Fruit fly (Drosophila melanogaster) whole organism, embryonic: ENCODE data around the gene cert.

ENCODE experiments used
- Ada2b ChIP-seq: fragments of 200-800 bp; sonication (Bioruptor generic); IDR thresholded peaks from 2 replicates; pipeline ENCODE4 v1.3.6; 2022; ENCODE audit warnings: missing biosample characterization, missing genetic modification characterization
- Asciz ChIP-seq: fragments of 200-800 bp; sonication (Bioruptor generic); optimal IDR thresholded peaks from 2 replicates; lab custom pipeline; 2017; ENCODE audit warnings: missing biosample characterization, mild to moderate bottlenecking, missing genetic modification characterization, missing genetic modification reagents
- Bteb2 ChIP-seq: fragments of 200-800 bp; sonication (Bioruptor generic); optimal IDR thresholded peaks from 2 replicates; lab custom pipeline; 2016; ENCODE audit warnings: missing biosample characterization, missing genetic modification characterization
- CG11560 ChIP-seq: fragments of 200-800 bp; sonication (Bioruptor generic); IDR thresholded peaks from 3 replicates; pipeline ENCODE4 v1.3.6; 2022; ENCODE audit warnings: missing biosample characterization, missing genetic modification characterization
- CG1233 ChIP-seq: fragments of 200-800 bp; sonication (Bioruptor generic); optimal IDR thresholded peaks from 4 replicates; lab custom pipeline; 2018; ENCODE audit warnings: missing biosample characterization, mild to moderate bottlenecking, missing genetic modification characterization
- CG12744 ChIP-seq: fragments of 200-800 bp; sonication (Bioruptor generic); optimal IDR thresholded peaks from 2 replicates; lab custom pipeline; 2016; ENCODE audit warnings: missing biosample characterization, missing genetic modification characterization
- CG13424 ChIP-seq: fragments of 200-800 bp; sonication (Bioruptor generic); optimal IDR thresholded peaks from 2 replicates; lab custom pipeline; 2019; ENCODE audit warnings: missing biosample characterization, mild to moderate bottlenecking, missing genetic modification characterization, moderate library complexity
- CG13775 ChIP-seq: fragments of 200-800 bp; sonication (Bioruptor generic); optimal IDR thresholded peaks from 3 replicates; lab custom pipeline; 2017; ENCODE audit warnings: missing biosample characterization, mild to moderate bottlenecking, missing genetic modification characterization
- CG14014 ChIP-seq: fragments of 200-800 bp; sonication (Bioruptor generic); IDR thresholded peaks from 2 replicates; pipeline ENCODE4 v1.3.6; 2022; ENCODE audit warnings: missing biosample characterization, missing genetic modification characterization
- CG15514 ChIP-seq: fragments of 200-800 bp; sonication (Bioruptor generic); optimal IDR thresholded peaks from 3 replicates; lab custom pipeline; 2017; ENCODE audit warnings: missing biosample characterization, missing genetic modification characterization, mild to moderate bottlenecking, moderate library complexity, missing genetic modification reagents
- CG16779 ChIP-seq: fragments of 200-800 bp; sonication (Bioruptor generic); IDR thresholded peaks from 2 replicates; pipeline ENCODE4 v1.3.6; 2022; ENCODE audit warnings: missing biosample characterization, missing genetic modification characterization
- CG16813 ChIP-seq: fragments of 200-800 bp; sonication (Bioruptor generic); IDR thresholded peaks from 3 replicates; pipeline ENCODE4 v1.3.6; 2022; ENCODE audit warnings: missing biosample characterization, missing genetic modification characterization; ENCODE audit not compliant: partially characterized antibody
- CG17361 ChIP-seq: fragments of 200-800 bp; sonication (Bioruptor generic); IDR thresholded peaks from 3 replicates; pipeline ENCODE4 v1.3.6; 2022; ENCODE audit warnings: missing biosample characterization, missing genetic modification characterization
- CG3281 ChIP-seq: fragments of 200-800 bp; sonication (Bioruptor generic); optimal IDR thresholded peaks from 3 replicates; lab custom pipeline; 2017; ENCODE audit warnings: missing biosample characterization, mild to moderate bottlenecking, missing genetic modification characterization
- CG6175 ChIP-seq: fragments of 200-800 bp; sonication (Bioruptor generic); IDR thresholded peaks from 3 replicates; pipeline ENCODE4 v1.3.6; 2022; ENCODE audit warnings: missing biosample characterization, missing genetic modification characterization
- Camta ChIP-seq: fragments of 200-800 bp; sonication (Bioruptor generic); optimal IDR thresholded peaks from 2 replicates; lab custom pipeline; 2016; ENCODE audit warnings: missing biosample characterization, missing genetic modification characterization
- CoRest ChIP-seq: fragments of 200-800 bp; sonication (Bioruptor generic); optimal IDR thresholded peaks from 3 replicates; lab custom pipeline; 2018; ENCODE audit warnings: missing biosample characterization, mild to moderate bottlenecking, missing genetic modification characterization, moderate library complexity
- Deaf1 ChIP-seq: fragments of 200-800 bp; optimal IDR thresholded peaks from 3 replicates; lab custom pipeline; 2019; ENCODE audit warnings: missing biosample characterization, mild to moderate bottlenecking, missing genetic modification characterization, moderate library complexity
- Dfd ChIP-seq, 2 experiments: fragments of >200 bp; optimal IDR thresholded peaks; 2 replicates each; lab custom pipeline; 2017; ENCODE audit warnings: missing biosample characterization in 2 of 2, missing genetic modification characterization in 2 of 2
- Dip2 ChIP-seq: fragments of 200-800 bp; sonication (Bioruptor generic); IDR thresholded peaks from 2 replicates; pipeline ENCODE4 v1.3.6; 2022; ENCODE audit warnings: missing biosample characterization, missing genetic modification characterization
- Elba2 ChIP-seq: fragments of 200-800 bp; sonication (Bioruptor generic); optimal IDR thresholded peaks from 3 replicates; lab custom pipeline; 2016; ENCODE audit warnings: missing biosample characterization, missing genetic modification characterization
- Gsc ChIP-seq: fragments of 200-800 bp; sonication (Bioruptor generic); IDR thresholded peaks from 2 replicates; pipeline ENCODE4 v1.3.6; 2022; ENCODE audit warnings: missing biosample characterization, missing genetic modification characterization
- Hr3 ChIP-seq: fragments of 200-800 bp; sonication (Bioruptor generic); optimal IDR thresholded peaks from 3 replicates; lab custom pipeline; 2016; ENCODE audit warnings: missing biosample characterization, missing genetic modification characterization
- NC2β ChIP-seq: fragments of 200-800 bp; sonication (Bioruptor generic); optimal IDR thresholded peaks from 2 replicates; lab custom pipeline; 2016; ENCODE audit warnings: missing biosample characterization, missing genetic modification characterization
- Neu2 ChIP-seq: fragments of 200-800 bp; sonication (Bioruptor generic); optimal IDR thresholded peaks from 3 replicates; lab custom pipeline; 2016; ENCODE audit warnings: missing biosample characterization, missing genetic modification characterization, borderline replicate concordance
- Pdp1 ChIP-seq, 2 experiments: fragments of 200-800 bp; sonication (Bioruptor generic); optimal IDR thresholded peaks; 3 replicates each; lab custom pipeline; 2016; ENCODE audit warnings: missing biosample characterization in 2 of 2, missing genetic modification characterization in 2 of 2, mild to moderate bottlenecking in 1 of 2, moderate library complexity in 1 of 2
- Six4 ChIP-seq: fragments of 200-800 bp; sonication (Bioruptor generic); optimal IDR thresholded peaks from 2 replicates; lab custom pipeline; 2016; ENCODE audit warnings: missing biosample characterization, missing genetic modification characterization
- Ssrp ChIP-seq: fragments of 200-800 bp; sonication (Bioruptor generic); optimal IDR thresholded peaks from 2 replicates; lab custom pipeline; 2018; ENCODE audit warnings: missing biosample characterization, mild to moderate bottlenecking, missing genetic modification characterization, moderate library complexity
- Trl ChIP-seq, 3 experiments: fragments of >200 bp in 2 of 3; fragments of 200-800 bp in 1 of 3; sonication (Bioruptor generic) in 1 of 3; optimal IDR thresholded peaks; 2 replicates in 1 of 3; 3 replicates in 2 of 3; lab custom pipeline; 2016 to 2017; ENCODE audit warnings: missing biosample characterization in 1 of 3, missing genetic modification characterization in 1 of 3
- chinmo ChIP-seq: fragments of 200-800 bp; sonication (Bioruptor generic); IDR thresholded peaks from 4 replicates; pipeline ENCODE4 v1.3.6; 2022; ENCODE audit warnings: missing biosample characterization, missing genetic modification characterization; ENCODE audit not compliant: partially characterized antibody
- chm ChIP-seq: fragments of 200-800 bp; sonication (Bioruptor generic); IDR thresholded peaks from 2 replicates; pipeline ENCODE4 v1.3.6; 2022; ENCODE audit warnings: missing biosample characterization, missing genetic modification characterization
- corto ChIP-seq: fragments of 200-800 bp; sonication (Bioruptor generic); optimal IDR thresholded peaks from 2 replicates; lab custom pipeline; 2016; ENCODE audit warnings: missing biosample characterization, mild to moderate bottlenecking, missing genetic modification characterization, moderate library complexity
- cwo ChIP-seq: fragments of 200-800 bp; sonication (Bioruptor generic); optimal IDR thresholded peaks from 3 replicates; lab custom pipeline; 2017; ENCODE audit warnings: missing biosample characterization, missing genetic modification characterization, mild to moderate bottlenecking, moderate library complexity, missing genetic modification reagents
- dmrt11E ChIP-seq: fragments of 200-800 bp; sonication (Bioruptor generic); optimal IDR thresholded peaks from 3 replicates; lab custom pipeline; 2018; ENCODE audit warnings: missing biosample characterization, mild to moderate bottlenecking, missing genetic modification characterization, moderate library complexity
- gt ChIP-seq: fragments of 200-800 bp; sonication (Bioruptor generic); IDR thresholded peaks from 2 replicates; pipeline ENCODE4 v1.3.6; 2022; ENCODE audit warnings: missing biosample characterization, missing genetic modification characterization
- ind ChIP-seq: fragments of 200-800 bp; sonication (Bioruptor generic); optimal IDR thresholded peaks from 3 replicates; lab custom pipeline; 2016; ENCODE audit warnings: missing biosample characterization, missing genetic modification characterization
- maf-S ChIP-seq: fragments of 200-800 bp; sonication (Bioruptor generic); optimal IDR thresholded peaks from 2 replicates; lab custom pipeline; 2016; ENCODE audit warnings: missing biosample characterization, missing genetic modification characterization
- mld ChIP-seq: fragments of 200-800 bp; sonication (Bioruptor generic); IDR thresholded peaks from 3 replicates; pipeline ENCODE4 v1.3.6; 2022; ENCODE audit warnings: missing biosample characterization, missing genetic modification characterization; ENCODE audit not compliant: partially characterized antibody
- nom ChIP-seq: fragments of 200-800 bp; sonication (Bioruptor generic); optimal IDR thresholded peaks from 2 replicates; lab custom pipeline; 2017; ENCODE audit warnings: missing biosample characterization, missing genetic modification characterization, mild to moderate bottlenecking, moderate library complexity, missing genetic modification reagents
- sisA ChIP-seq: fragments of 200-800 bp; sonication (Bioruptor generic); IDR thresholded peaks from 2 replicates; pipeline ENCODE4 v1.3.6; 2022; ENCODE audit warnings: missing biosample characterization, missing genetic modification characterization
- sug ChIP-seq: fragments of 200-800 bp; optimal IDR thresholded peaks from 2 replicates; lab custom pipeline; 2019; ENCODE audit warnings: missing biosample characterization, mild to moderate bottlenecking, missing genetic modification characterization, moderate library complexity
- tin ChIP-seq: fragments of 200-800 bp; sonication (Bioruptor generic); optimal IDR thresholded peaks from 3 replicates; lab custom pipeline; 2016; ENCODE audit warnings: missing biosample characterization, missing genetic modification characterization
- tll ChIP-seq, 2 experiments: fragments of 200-800 bp in 1 of 2; fragments of >200 bp in 1 of 2; sonication (Bioruptor generic) in 1 of 2; optimal IDR thresholded peaks; 2 replicates each; lab custom pipeline; 2017 to 2019; ENCODE audit warnings: missing biosample characterization in 2 of 2, missing genetic modification characterization in 2 of 2, mild to moderate bottlenecking in 1 of 2, moderate library complexity in 1 of 2
- twi ChIP-seq: fragments of 200-800 bp; optimal IDR thresholded peaks from 2 replicates; lab custom pipeline; 2019; ENCODE audit warnings: missing biosample characterization, mild to moderate bottlenecking, missing genetic modification characterization, moderate library complexity
- z ChIP-seq: fragments of 200-800 bp; sonication (Bioruptor generic); IDR thresholded peaks from 3 replicates; pipeline ENCODE4 v1.3.6; 2022; ENCODE audit warnings: missing biosample characterization, missing genetic modification characterization
- zen2 ChIP-seq: fragments of 200-800 bp; sonication (Bioruptor generic); IDR thresholded peaks from 3 replicates; pipeline ENCODE4 v1.3.6; 2022; ENCODE audit warnings: missing biosample characterization, missing genetic modification characterization; ENCODE audit not compliant: partially characterized antibody
- zfh2 ChIP-seq: fragments of 200-800 bp; sonication (Bioruptor generic); optimal IDR thresholded peaks from 2 replicates; lab custom pipeline; 2016; ENCODE audit warnings: missing biosample characterization, missing genetic modification characterization

cert gene

dm6 chr3L:8299224-8300130 is 9.8 kb upstream of the cert start, which contains the start of the genes Arl5 and CG13671 (continued):
- TF ChIP-seq nom (GFP tag; lab: Kevin White, UChicago) (peak; percentile 1), CG1233 (GFP tag; lab: Kevin White, UChicago) (peak; percentile 53), zen2 (GFP tag; lab: Robert Waterston, UW) (peak; percentile 44; the same call in 2 of the 3 replicates), CG13775 (GFP tag; lab: Kevin White, UChicago) (peak; percentile 81), chinmo (GFP tag; lab: Robert Waterston, UW) (peak; percentile 84; the same call in 2 of the 4 replicates), Ssrp (peak; percentile 73), CG16813 (GFP tag; lab: Robert Waterston, UW) (peak; percentile 77), CG13424 (tag; lab: Kevin White, UChicago) (peak; percentile 47), Dfd (GFP tag; optimal IDR thresholded peaks at IDR 0.05; lab: Kevin White, UChicago) (no peak), Neu2 (no peak), Trl (optimal IDR thresholded peaks at IDR 0.05; lab: Kevin White, UChicago) (no peak), Trl (GFP tag; optimal IDR thresholded peaks at IDR 0.05; lab: Kevin White, UChicago) (peak; percentile 59), CG16779 (GFP tag; lab: Robert Waterston, UW) (no peak), twi (peak; percentile 49), tin (GFP tag; lab: Kevin White, UChicago) (peak; percentile 85), maf-S (GFP tag; lab: Kevin White, UChicago) (peak; percentile 55), CG3281 (GFP tag; lab: Kevin White, UChicago) (peak; percentile 72), mld (GFP tag; lab: Robert Waterston, UW) (0 out of 3 replicates have a peak, but pooled peaks have one; percentile 56), NC2β (peak; percentile 48), dmrt11E (peak; percentile 79), corto (GFP tag; lab: Kevin White, UChicago) (no peak), Deaf1 (no peak), Gsc (GFP tag; lab: Robert Waterston, UW) (no peak), chm (GFP tag; lab: Robert Waterston, UW) (peak; percentile 64), Bteb2 (GFP tag; lab: Kevin White, UChicago) (peak; percentile 34), Asciz (peak; percentile 61), CG14014 (GFP tag; lab: Robert Waterston, UW) (peak; percentile 76), Hr3 (peak; percentile 86), tll (GFP tag; optimal IDR thresholded peaks at IDR 0.05; lab: Kevin White, UChicago) (peak in 1 of 2 experiments; percentile 35), sug (peak; percentile 60), Ada2b (GFP tag; lab: Robert Waterston, UW) (peak; percentile 75), zfh2 (peak; percentile 80), Elba2 (GFP tag; lab: Kevin White, UChicago) (peak; percentile 54), z (GFP tag; lab: Robert Waterston, UW) (no peak), CoRest (peak; percentile 64), CG17361 (GFP tag; lab: Robert Waterston, UW) (peak; percentile 85; the same call in 2 of the 3 replicates), CG12744 (GFP tag; lab: Kevin White, UChicago) (no peak), CG11560 (tag; lab: Robert Waterston, UW) (no peak), CG15514 (GFP tag; lab: Kevin White, UChicago) (peak; percentile 76), cwo (GFP tag; lab: Kevin White, UChicago) (peak; percentile 44), gt (GFP tag; lab: Robert Waterston, UW) (no peak), Dip2 (GFP tag; lab: Robert Waterston, UW) (no peak), ind (GFP tag; lab: Kevin White, UChicago) (peak; percentile 88), Six4 (GFP tag; lab: Kevin White, UChicago) (peak; percentile 66), sisA (GFP tag; lab: Robert Waterston, UW) (peak; percentile 85), Pdp1 (GFP tag; optimal IDR thresholded peaks at IDR 0.05; lab: Kevin White, UChicago) (peak; percentile 50 to 57), CG6175 (GFP tag; lab: Robert Waterston, UW) (0 out of 3 replicates have a peak, but pooled peaks have one; percentile 42), Camta (peak; percentile 47)
